Worm (Caenorhabditis elegans) whole organism, L3 larva: ENCODE data around the gene bas-1.

Experiments
- R02D3.7 ChIP-seq: fragments of 150-350 bp; optimal IDR thresholded peaks from 2 replicates; lab custom pipeline; 2014; ENCODE audit warnings: missing biosample characterization, missing genetic modification characterization
- ZK546.5 ChIP-seq: sonication (generic microtip); optimal IDR thresholded peaks from 2 replicates; lab custom pipeline; 2017; ENCODE audit warnings: missing biosample characterization, missing genetic modification characterization
- aly-2 ChIP-seq: fragments of 150-350 bp; optimal IDR thresholded peaks from 2 replicates; lab custom pipeline; 2014; ENCODE audit warnings: missing biosample characterization, missing genetic modification characterization
- ama-1 ChIP-seq: fragments of 150-350 bp; optimal IDR thresholded peaks from 2 replicates; lab custom pipeline; 2018
- ceh-16 ChIP-seq: sonication (generic microtip); optimal IDR thresholded peaks from 2 replicates; lab custom pipeline; 2017; ENCODE audit warnings: missing biosample characterization, missing genetic modification characterization
- ceh-82 ChIP-seq: fragments of 150-350 bp; optimal IDR thresholded peaks from 2 replicates; lab custom pipeline; 2014; ENCODE audit warnings: missing biosample characterization, missing genetic modification characterization
- ceh-9 ChIP-seq: sonication (generic microtip); optimal IDR thresholded peaks from 2 replicates; lab custom pipeline; 2018; ENCODE audit warnings: missing biosample characterization, missing genetic modification characterization
- egl-27 ChIP-seq: sonication (generic microtip); optimal IDR thresholded peaks from 4 replicates; lab custom pipeline; 2017; ENCODE audit warnings: missing biosample characterization, missing genetic modification reagents, missing genetic modification characterization
- egl-5 ChIP-seq: fragments of 150-350 bp; optimal IDR thresholded peaks from 2 replicates; lab custom pipeline; 2017; ENCODE audit warnings: missing biosample characterization, missing genetic modification reagents, missing genetic modification characterization, inconsistent platforms
- elt-1 ChIP-seq: fragments of 150-350 bp; optimal IDR thresholded peaks from 2 replicates; lab custom pipeline; 2014; ENCODE audit warnings: missing biosample characterization, missing genetic modification characterization
- elt-2 ChIP-seq: sonication (generic microtip); optimal IDR thresholded peaks from 2 replicates; lab custom pipeline; 2016; ENCODE audit warnings: missing genetic modification reagents, mild to moderate bottlenecking, missing genetic modification characterization, missing compliant biosample characterization
- eor-1 ChIP-seq, 2 experiments: fragments of 150-350 bp; optimal IDR thresholded peaks; 2 replicates each; lab custom pipeline; 2014 to 2018; ENCODE audit warnings: missing biosample characterization in 2 of 2, missing genetic modification characterization in 2 of 2
- fkh-2 ChIP-seq: fragments of 150-350 bp; optimal IDR thresholded peaks from 2 replicates; lab custom pipeline; 2014; ENCODE audit warnings: missing biosample characterization, missing genetic modification reagents, missing genetic modification characterization
- fos-1 ChIP-seq: fragments of 150-350 bp; optimal IDR thresholded peaks from 2 replicates; lab custom pipeline; 2014; ENCODE audit warnings: missing biosample characterization, missing genetic modification characterization
- jun-1 ChIP-seq: fragments of 150-350 bp; optimal IDR thresholded peaks from 2 replicates; lab custom pipeline; 2014; ENCODE audit warnings: missing biosample characterization, missing genetic modification reagents, missing genetic modification characterization
- lin-15B ChIP-seq: fragments of 150-350 bp; optimal IDR thresholded peaks from 2 replicates; lab custom pipeline; 2014; ENCODE audit warnings: missing biosample characterization, missing genetic modification characterization
- lin-39 ChIP-seq: fragments of 150-350 bp; optimal IDR thresholded peaks from 2 replicates; lab custom pipeline; 2018; ENCODE audit warnings: missing biosample characterization, missing genetic modification reagents, missing genetic modification characterization
- lsy-12 ChIP-seq: sonication (generic microtip); optimal IDR thresholded peaks from 2 replicates; lab custom pipeline; 2016; ENCODE audit warnings: mild to moderate bottlenecking, missing genetic modification characterization, missing compliant biosample characterization
- mdl-1 ChIP-seq: fragments of 150-350 bp; optimal IDR thresholded peaks from 2 replicates; lab custom pipeline; 2014; ENCODE audit warnings: missing biosample characterization, missing genetic modification characterization
- mml-1 ChIP-seq: fragments of 150-350 bp; sonication (generic microtip); optimal IDR thresholded peaks from 3 replicates; lab custom pipeline; 2014; ENCODE audit warnings: missing biosample characterization, missing genetic modification characterization
- nfya-1 ChIP-seq: sonication (generic microtip); optimal IDR thresholded peaks from 2 replicates; lab custom pipeline; 2017; ENCODE audit warnings: missing genetic modification characterization, mild to moderate bottlenecking, missing compliant biosample characterization, antibody characterized with exemption, moderate library complexity; ENCODE audit not compliant: insufficient read depth
- nhr-11 ChIP-seq: fragments of 150-350 bp; optimal IDR thresholded peaks from 2 replicates; lab custom pipeline; 2014; ENCODE audit warnings: missing biosample characterization, missing genetic modification characterization
- nhr-12 ChIP-seq: fragments of 150-350 bp; optimal IDR thresholded peaks from 2 replicates; lab custom pipeline; 2014; ENCODE audit warnings: missing biosample characterization, missing genetic modification characterization
- nhr-23 ChIP-seq: fragments of 150-350 bp; optimal IDR thresholded peaks from 2 replicates; lab custom pipeline; 2014; ENCODE audit warnings: missing biosample characterization, missing genetic modification reagents, missing genetic modification characterization
- nhr-237 ChIP-seq: fragments of 150-350 bp; optimal IDR thresholded peaks from 2 replicates; lab custom pipeline; 2014; ENCODE audit warnings: missing biosample characterization, missing genetic modification characterization
- nhr-25 ChIP-seq: sonication (generic microtip); optimal IDR thresholded peaks from 2 replicates; lab custom pipeline; 2017; ENCODE audit warnings: missing biosample characterization, missing genetic modification characterization
- nhr-28 ChIP-seq: fragments of 150-350 bp; optimal IDR thresholded peaks from 2 replicates; lab custom pipeline; 2014; ENCODE audit warnings: missing biosample characterization, missing genetic modification characterization
- nhr-76 ChIP-seq: fragments of 150-350 bp; sonication (generic microtip); optimal IDR thresholded peaks from 5 replicates; lab custom pipeline; 2014; ENCODE audit warnings: missing biosample characterization, missing genetic modification characterization
- pqm-1 ChIP-seq: fragments of 150-350 bp; optimal IDR thresholded peaks from 2 replicates; lab custom pipeline; 2017; ENCODE audit warnings: missing biosample characterization, missing genetic modification characterization, inconsistent platforms
- sea-2 ChIP-seq: fragments of 150-350 bp; sonication (generic microtip); optimal IDR thresholded peaks from 4 replicates; lab custom pipeline; 2014; ENCODE audit warnings: missing biosample characterization, missing genetic modification reagents, missing genetic modification characterization
- snpc-4 ChIP-seq: fragments of 150-350 bp; optimal IDR thresholded peaks from 2 replicates; lab custom pipeline; 2014; ENCODE audit warnings: missing biosample characterization, missing genetic modification characterization
- tbx-2 ChIP-seq: sonication (generic microtip); optimal IDR thresholded peaks from 2 replicates; lab custom pipeline; 2016; ENCODE audit warnings: mild to moderate bottlenecking, missing genetic modification characterization, missing compliant biosample characterization
- zag-1 ChIP-seq: fragments of 150-350 bp; optimal IDR thresholded peaks from 2 replicates; lab custom pipeline; 2014; ENCODE audit warnings: missing biosample characterization, missing genetic modification characterization
- ztf-11 ChIP-seq: fragments of 150-350 bp; optimal IDR thresholded peaks from 2 replicates; lab custom pipeline; 2014; ENCODE audit warnings: missing biosample characterization, missing genetic modification characterization
- ztf-4 ChIP-seq: fragments of 150-350 bp; optimal IDR thresholded peaks from 2 replicates; lab custom pipeline; 2014; ENCODE audit warnings: missing biosample characterization, missing genetic modification characterization

The bas-1 gene

DNA sequence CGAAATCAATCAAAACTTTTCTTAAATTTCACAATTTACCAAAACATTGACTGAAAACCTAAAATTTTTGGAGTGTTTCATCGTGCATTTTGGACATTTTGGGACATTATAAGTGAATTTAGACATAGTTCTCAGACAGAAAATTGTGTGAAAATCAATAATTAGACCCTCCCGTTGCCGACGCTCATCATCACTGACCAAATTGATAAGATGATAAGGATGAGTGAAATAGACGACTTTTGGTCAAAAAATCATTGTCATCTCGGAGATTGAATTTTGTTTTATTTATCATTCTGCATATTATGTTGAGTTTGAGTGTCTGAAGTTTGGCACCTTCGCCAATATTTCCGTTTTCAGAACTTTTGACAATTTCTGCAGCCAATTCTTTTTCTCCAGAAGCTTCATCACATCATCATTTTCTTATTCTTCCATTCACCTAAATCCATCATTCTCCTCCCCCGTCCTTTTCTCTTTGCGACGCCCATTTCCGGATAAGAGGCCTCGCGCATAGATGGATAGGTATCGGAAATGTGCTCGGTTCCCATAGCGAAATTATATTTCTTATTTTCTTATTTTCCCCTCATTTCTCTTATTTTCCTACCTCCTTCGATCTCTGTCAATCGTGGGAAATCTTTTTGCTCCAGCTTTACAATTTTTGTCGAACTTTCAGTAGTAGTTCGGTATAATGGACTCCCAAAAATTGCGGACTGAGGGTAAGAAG, at the start of gene bas-1:
bas-1 (plus strand) TSS at position 671 of the 721 bp plus-strand sequence.
- TF ChIP-seq pqm-1 (tag; lab: Kevin White, UChicago) (peak; percentile 60), lin-39 (tag; lab: Kevin White, UChicago) (peak; percentile 6), elt-2 (tag; lab: Kevin White, UChicago) (peak; percentile 34), snpc-4 (tag; lab: Kevin White, UChicago) (no peak)

DNA sequence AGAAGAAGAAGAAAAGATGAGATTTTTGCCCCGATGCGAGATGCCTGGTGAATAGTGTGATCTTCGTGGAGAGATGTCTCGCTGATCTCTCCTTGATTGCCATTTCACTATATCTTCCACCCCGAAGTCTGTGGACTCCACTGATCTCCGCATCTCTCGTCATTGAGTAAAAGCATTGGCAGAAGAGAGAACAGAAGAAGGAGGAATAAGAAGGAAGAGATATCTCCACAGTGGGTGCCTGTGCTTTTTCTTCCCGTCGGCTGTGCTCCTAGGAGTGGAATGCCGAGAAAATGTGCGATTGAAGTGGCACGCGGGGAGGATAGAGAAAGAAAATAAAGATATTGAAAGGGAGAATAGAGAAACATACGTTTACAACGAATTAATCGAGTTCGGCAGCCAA, 48.4 kb upstream of the bas-1 start:
- TF ChIP-seq ama-1 (lab: Kevin White, UChicago) (no peak), nfya-1 (tag; lab: Kevin White, UChicago) (peak; percentile 23)

DNA sequence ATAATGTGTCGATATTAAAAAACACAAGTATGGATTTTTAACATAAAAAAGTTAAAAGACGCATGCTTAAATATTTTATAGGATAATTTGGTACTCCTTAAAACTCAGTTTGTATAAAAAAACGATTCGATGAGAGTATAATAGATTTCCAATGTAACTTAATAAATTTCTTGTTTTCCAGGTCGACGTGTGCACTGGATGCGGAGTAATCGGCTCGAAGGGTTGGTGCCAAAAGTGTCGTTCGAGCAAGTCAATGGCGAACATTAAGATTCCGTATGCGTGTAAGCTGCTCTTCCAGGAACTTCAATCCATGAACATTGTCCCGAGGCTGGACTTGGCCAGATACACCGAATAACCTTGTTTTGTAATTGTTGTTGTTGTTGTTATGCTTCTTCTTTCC, 47.7 kb upstream of the bas-1 start:
- no peak for TF ChIP-seq eor-1 (tag; optimal IDR thresholded peaks at IDR 0.05; lab: Kevin White, UChicago)
- no peak for TF ChIP-seq elt-2 (tag; lab: Kevin White, UChicago)
- TF ChIP-seq pqm-1 (tag; lab: Kevin White, UChicago) = no peak
- no peak for TF ChIP-seq ceh-16 (tag; lab: Kevin White, UChicago)
- TF ChIP-seq elt-1 (tag; lab: Kevin White, UChicago) = no peak
- TF ChIP-seq ZK546.5 (tag; lab: Kevin White, UChicago) = no peak
- no peak for TF ChIP-seq zag-1 (tag; lab: Kevin White, UChicago)
- no peak for TF ChIP-seq nhr-25 (tag; lab: Kevin White, UChicago)
- no peak for TF ChIP-seq ztf-11 (tag; lab: Kevin White, UChicago)
- no peak for TF ChIP-seq nhr-28 (tag; lab: Kevin White, UChicago)
- no peak for TF ChIP-seq egl-5 (tag; lab: Kevin White, UChicago)
- no peak for TF ChIP-seq fos-1 (tag; lab: Kevin White, UChicago)

DNA sequence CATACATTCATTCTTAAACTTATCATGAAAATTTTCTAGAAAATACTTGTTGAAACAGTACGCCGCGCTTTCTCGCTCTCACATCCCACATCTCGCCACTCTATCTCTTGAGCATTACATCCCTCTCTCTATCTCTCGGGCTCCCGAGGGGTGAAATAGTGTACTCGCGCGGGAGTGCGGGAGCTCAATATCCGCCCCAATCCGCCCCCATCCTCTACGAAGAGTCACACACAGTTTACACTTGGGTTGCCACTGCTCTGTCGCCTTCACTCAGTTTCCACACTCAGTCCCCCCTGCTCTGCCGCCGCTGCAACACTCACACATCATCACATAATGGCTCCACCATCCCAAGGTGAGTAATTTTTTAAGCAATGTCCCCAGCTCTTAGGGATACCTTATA, 47.3 kb upstream of the bas-1 start, which contains the start of gene mlc-3:
mlc-3 (plus strand) TSS at position 227 of the 400 bp plus-strand sequence.
- TF ChIP-seq tbx-2 (no peak), lin-15B (tag; lab: Kevin White, UChicago) (no peak), fos-1 (tag; lab: Kevin White, UChicago) (no peak), nhr-28 (tag; lab: Kevin White, UChicago) (no peak), elt-2 (tag; lab: Kevin White, UChicago) (no peak), nhr-23 (tag; lab: Kevin White, UChicago) (no peak), ztf-4 (tag; lab: Kevin White, UChicago) (no peak), ceh-82 (tag; lab: Kevin White, UChicago) (no peak), fkh-2 (tag; lab: Kevin White, UChicago) (no peak), jun-1 (no peak), ceh-9 (tag; lab: Kevin White, UChicago) (no peak), snpc-4 (tag; lab: Kevin White, UChicago) (no peak), pqm-1 (tag; lab: Kevin White, UChicago) (no peak), mdl-1 (tag; lab: Kevin White, UChicago) (no peak), mml-1 (no peak), ama-1 (lab: Kevin White, UChicago) (no peak)

DNA sequence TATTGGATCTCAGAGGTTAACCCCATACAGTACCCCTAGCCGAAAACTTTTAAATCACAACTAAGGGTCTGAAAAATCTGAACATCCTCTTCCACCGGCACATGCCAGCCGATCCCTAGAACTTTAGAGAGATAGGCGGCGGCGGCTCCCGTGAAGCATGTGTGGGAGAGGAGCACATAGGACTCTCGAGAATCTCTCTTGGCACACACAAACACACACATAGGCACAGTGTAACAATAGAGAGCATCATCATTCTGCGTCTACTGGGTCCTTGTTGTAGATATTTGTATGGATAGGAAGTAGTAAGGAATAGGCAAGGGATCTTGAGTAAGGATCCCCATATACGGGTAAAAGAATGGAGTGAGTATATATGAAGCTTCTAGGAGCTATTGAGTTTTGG, 46.4 kb upstream of the bas-1 start:
- no peak for TF ChIP-seq egl-27 (tag; lab: Kevin White, UChicago)
- TF ChIP-seq pqm-1 (tag; lab: Kevin White, UChicago) = no peak
- no peak for TF ChIP-seq nhr-76 (tag; lab: Kevin White, UChicago)
- TF ChIP-seq nhr-12 (tag; lab: Kevin White, UChicago) = no peak
- no peak for TF ChIP-seq aly-2 (tag; lab: Kevin White, UChicago)
- no peak for TF ChIP-seq jun-1
- TF ChIP-seq sea-2 = no peak
- TF ChIP-seq ztf-4 (tag; lab: Kevin White, UChicago) = no peak
- TF ChIP-seq nhr-11 = no peak
- TF ChIP-seq R02D3.7 (tag; lab: Kevin White, UChicago) = no peak
- no peak for TF ChIP-seq nhr-237
- TF ChIP-seq snpc-4 (tag; lab: Kevin White, UChicago) = no peak
- no peak for TF ChIP-seq fkh-2 (tag; lab: Kevin White, UChicago)
- no peak for TF ChIP-seq nhr-25 (tag; lab: Kevin White, UChicago)
- TF ChIP-seq lsy-12 = no peak
